Worm (Caenorhabditis elegans) whole organism, L2 larva: ENCODE measurements around the gene srg-45.

Experiments
- aly-2 ChIP-seq: fragments of 150-350 bp; optimal IDR thresholded peaks from 2 replicates; lab custom pipeline; 2014; ENCODE audit warnings: missing biosample characterization, missing genetic modification characterization
- ama-1 ChIP-seq: fragments of 150-350 bp; optimal IDR thresholded peaks from 2 replicates; lab custom pipeline; 2018; ENCODE audit warnings: inconsistent platforms
- mbf-1 ChIP-seq: sonication (generic microtip); optimal IDR thresholded peaks from 2 replicates; lab custom pipeline; 2017; ENCODE audit warnings: missing biosample characterization, missing genetic modification characterization
- mdl-1 ChIP-seq, 2 experiments: fragments of 150-350 bp in 1 of 2; sonication (generic microtip) in 1 of 2; optimal IDR thresholded peaks; 2 replicates each; lab custom pipeline; 2017; ENCODE audit warnings: missing biosample characterization in 2 of 2, missing genetic modification characterization in 2 of 2
- nhr-23 ChIP-seq: fragments of 150-350 bp; optimal IDR thresholded peaks from 2 replicates; lab custom pipeline; 2014; ENCODE audit warnings: missing biosample characterization, missing genetic modification reagents, missing genetic modification characterization

ce11 chrV:12326638-12327037 lies 19.3 kb downstream of the srg-45 start:
- TF ChIP-seq mbf-1 (tag; lab: Kevin White, UChicago) (no peak), nhr-23 (no peak), ama-1 (lab: Kevin White, UChicago) (no peak), aly-2 (no peak), mdl-1 (tag; optimal IDR thresholded peaks at IDR 0.05; lab: Kevin White, UChicago) (no peak)
